Comparison of ENCODE assay signal across 2 worm cellular contexts in the genomic region with DNA sequence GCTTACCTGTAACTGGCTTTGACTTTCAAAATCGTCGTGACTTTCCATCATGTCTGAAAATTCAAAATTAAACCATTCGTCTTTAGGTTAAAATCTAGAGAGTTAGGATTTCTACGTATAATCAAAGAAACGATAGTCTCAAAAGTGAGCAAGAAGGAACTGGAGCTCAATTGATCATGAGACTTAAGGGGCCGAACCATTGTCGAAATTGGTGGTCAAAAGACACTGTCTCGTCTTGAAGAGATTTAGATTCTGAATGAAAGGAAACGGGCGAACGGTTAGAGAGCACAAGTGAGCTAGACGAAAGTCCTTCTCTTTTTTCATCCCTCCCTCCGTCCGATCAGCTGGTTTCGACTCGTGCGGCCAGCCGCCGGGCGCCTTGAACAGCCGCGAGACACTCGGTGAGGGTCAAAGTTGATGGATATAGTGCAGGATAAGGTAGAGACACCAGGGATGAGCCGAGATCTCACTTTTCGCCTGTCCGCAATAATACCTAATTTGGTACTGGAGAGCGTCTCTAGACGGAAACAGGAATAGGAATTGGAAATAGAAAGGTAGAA.
TF ChIP-seq lines count a peak whose summit lies in the region.

A gene (minus strand): TSS at position 51 of the 560 bp plus-strand sequence.

TF ChIP-seq in whole organism, L3 larva, 47 proteins besides CTCF, POLR2A, EP300 and RAD21:
- TF ChIP-seq lin-39 (tag; optimal IDR thresholded peaks at IDR 0.05; lab: Kevin White, UChicago): peak; percentile 7
- TF ChIP-seq nhr-76 (tag; optimal IDR thresholded peaks at IDR 0.05; lab: Kevin White, UChicago): no peak
- TF ChIP-seq lsy-12 (tag; optimal IDR thresholded peaks at IDR 0.05; lab: Kevin White, UChicago): no peak

TF ChIP-seq in whole organism, L4 larva, 104 proteins besides CTCF, POLR2A, EP300 and RAD21:
- peak; percentile 52 for TF ChIP-seq hlh-11 (tag; optimal IDR thresholded peaks at IDR 0.05; lab: Kevin White, UChicago)
- TF ChIP-seq mdl-1 (tag; optimal IDR thresholded peaks at IDR 0.05; lab: Kevin White, UChicago): no peak
- TF ChIP-seq zip-11 (GFP tag; IDR thresholded peaks at IDR 0.05; lab: Robert Waterston, UW): no peak
- no peak for TF ChIP-seq madf-5 (GFP tag; IDR thresholded peaks at IDR 0.05; lab: Robert Waterston, UW)
- TF ChIP-seq tag-97 (GFP tag; IDR thresholded peaks at IDR 0.05; lab: Robert Waterston, UW): no peak
- TF ChIP-seq aly-2 (tag; optimal IDR thresholded peaks at IDR 0.05; lab: Kevin White, UChicago): no peak
- no peak for TF ChIP-seq ceh-20 (GFP tag; IDR thresholded peaks at IDR 0.05; lab: Robert Waterston, UW)
- TF ChIP-seq ceh-44 (GFP tag; IDR thresholded peaks at IDR 0.05; lab: Robert Waterston, UW): no peak
- peak; percentile 61; the same call in 1 of the 2 replicates for TF ChIP-seq set-16 (GFP tag; IDR thresholded peaks at IDR 0.05; lab: Robert Waterston, UW)
- TF ChIP-seq sdz-12 (GFP tag; optimal IDR thresholded peaks at IDR 0.05; lab: Kevin White, UChicago): no peak
- TF ChIP-seq zfp-2 (tag; optimal IDR thresholded peaks at IDR 0.05; lab: Kevin White, UChicago): no peak
- TF ChIP-seq hlh-30 (tag; optimal IDR thresholded peaks at IDR 0.05; lab: Kevin White, UChicago; ENCODE audit: insufficient read depth): no peak
- no peak for TF ChIP-seq R02D3.7 (tag; optimal IDR thresholded peaks at IDR 0.05; lab: Kevin White, UChicago)
- no peak for TF ChIP-seq dmd-6 (GFP tag; IDR thresholded peaks at IDR 0.05; lab: Robert Waterston, UW)
- peak in 1 of 2 experiments; percentile 80 for TF ChIP-seq unc-62 (GFP tag; optimal IDR thresholded peaks at IDR 0.05 in 1 of 2; lab: Kevin White, UChicago)
- TF ChIP-seq unc-62 (tag; optimal IDR thresholded peaks at IDR 0.05; lab: Kevin White, UChicago): no peak
TF ChIP-seq in whole organism, L4 larva: peak in this region for 3.
